Worm (Caenorhabditis elegans): ENCODE data around the gene grl-5.

Gene grl-5

ce11 chrV:4414613-4415071 is at the start of gene grl-5:
Gene grl-5 (minus strand): TSS chrV:4414663.
- no peak for TF ChIP-seq hmg-4 (GFP tag; optimal IDR thresholded peaks at IDR 0.05)
- no peak for TF ChIP-seq ama-1 (optimal IDR thresholded peaks at IDR 0.05)
- TF ChIP-seq tbx-37 (GFP tag; conservative IDR thresholded peaks at IDR 0.05): no peak
- TF ChIP-seq ceh-36 (tag; optimal IDR thresholded peaks at IDR 0.05): no peak
- TF ChIP-seq sea-1 (GFP tag; conservative IDR thresholded peaks at IDR 0.05): no peak
- no peak for TF ChIP-seq ceh-13 (GFP tag; optimal IDR thresholded peaks at IDR 0.05)
- no peak for TF ChIP-seq F13C5.2 (tag; optimal IDR thresholded peaks at IDR 0.05)
- no peak for TF ChIP-seq ets-7 (tag; optimal IDR thresholded peaks at IDR 0.05)
- no peak for TF ChIP-seq tra-4 (tag; optimal IDR thresholded peaks at IDR 0.05)
- no peak for TF ChIP-seq pes-1 (GFP tag; IDR thresholded peaks at IDR 0.05)

- no peak for TF ChIP-seq flt-1 (GFP tag; IDR thresholded peaks at IDR 0.05)
- no peak for TF ChIP-seq ets-7 (tag; optimal IDR thresholded peaks at IDR 0.05)
- no peak for TF ChIP-seq B0310.2 (tag; optimal IDR thresholded peaks at IDR 0.05)
- no peak for TF ChIP-seq hmg-4 (GFP tag; optimal IDR thresholded peaks at IDR 0.05)
- TF ChIP-seq scrt-1 (GFP tag; IDR thresholded peaks at IDR 0.05): no peak
- TF ChIP-seq ceh-36 (tag; optimal IDR thresholded peaks at IDR 0.05): no peak
- no peak for TF ChIP-seq tbx-37 (GFP tag; conservative IDR thresholded peaks at IDR 0.05)
- TF ChIP-seq hnd-1 (tag; optimal IDR thresholded peaks at IDR 0.05): no peak
- TF ChIP-seq tbx-11 (GFP tag; IDR thresholded peaks at IDR 0.05): no peak
- TF ChIP-seq pes-1 (GFP tag; IDR thresholded peaks at IDR 0.05): no peak
- no peak for TF ChIP-seq tra-4 (tag; optimal IDR thresholded peaks at IDR 0.05)
- no peak for TF ChIP-seq F13C5.2 (tag; optimal IDR thresholded peaks at IDR 0.05)
- TF ChIP-seq ceh-13 (GFP tag; optimal IDR thresholded peaks at IDR 0.05): no peak
- no peak for TF ChIP-seq hmbx-1 (tag; optimal IDR thresholded peaks at IDR 0.05)
- no peak for TF ChIP-seq sea-1 (GFP tag; conservative IDR thresholded peaks at IDR 0.05)
- no peak for TF ChIP-seq ama-1 (optimal IDR thresholded peaks at IDR 0.05)
- TF ChIP-seq aly-1 (tag; optimal IDR thresholded peaks at IDR 0.05): no peak
These were observed 40.2 kb upstream of the grl-5 start, which contains the start of gene gnrr-5 for ce11 chrV:4454634-4455033. Gene gnrr-5 (minus strand): TSS chrV:4454734.

- TF ChIP-seq flt-1 (GFP tag; IDR thresholded peaks at IDR 0.05) (no peak), F13C5.2 (tag; optimal IDR thresholded peaks at IDR 0.05) (peak; percentile 59), hmg-4 (GFP tag; optimal IDR thresholded peaks at IDR 0.05) (no peak)
These were observed 36.1 kb upstream of the grl-5 start, which contains the start of gene rft-2 for ce11 chrV:4450523-4451089. Gene rft-2 (minus strand): TSS chrV:4450563.

- TF ChIP-seq F13C5.2 (tag; optimal IDR thresholded peaks at IDR 0.05) (no peak), hmbx-1 (tag; optimal IDR thresholded peaks at IDR 0.05) (no peak), ceh-13 (GFP tag; optimal IDR thresholded peaks at IDR 0.05) (no peak), aly-1 (tag; optimal IDR thresholded peaks at IDR 0.05) (no peak)
These were observed 33.2 kb upstream of the grl-5 start for ce11 chrV:4447637-4448036.

- TF ChIP-seq pes-1 (GFP tag; IDR thresholded peaks at IDR 0.05) (no peak), scrt-1 (GFP tag; IDR thresholded peaks at IDR 0.05) (no peak), hmbx-1 (tag; optimal IDR thresholded peaks at IDR 0.05) (no peak), tbx-37 (GFP tag; conservative IDR thresholded peaks at IDR 0.05) (no peak), ceh-13 (GFP tag; optimal IDR thresholded peaks at IDR 0.05) (no peak), hnd-1 (tag; optimal IDR thresholded peaks at IDR 0.05) (no peak), aly-1 (tag; optimal IDR thresholded peaks at IDR 0.05) (no peak), sea-1 (GFP tag; conservative IDR thresholded peaks at IDR 0.05) (no peak), flt-1 (GFP tag; IDR thresholded peaks at IDR 0.05) (no peak), tbx-11 (GFP tag; IDR thresholded peaks at IDR 0.05) (no peak)
These were observed 28.4 kb upstream of the grl-5 start, which contains the start of gene rft-1 for ce11 chrV:4442749-4443381. Gene rft-1 (minus strand): TSS chrV:4443223.

- TF ChIP-seq ets-7 (tag; optimal IDR thresholded peaks at IDR 0.05) (no peak), tbx-11 (GFP tag; IDR thresholded peaks at IDR 0.05) (no peak)
These were observed 22.8 kb upstream of the grl-5 start for ce11 chrV:4437215-4437614.

- no peak for TF ChIP-seq hmg-4 (GFP tag; optimal IDR thresholded peaks at IDR 0.05)
- no peak for TF ChIP-seq flt-1 (GFP tag; IDR thresholded peaks at IDR 0.05)
These were observed 21.0 kb upstream of the grl-5 start, which contains the start of gene Y47D7A.13 for ce11 chrV:4435411-4435981. Gene Y47D7A.13 (minus strand): TSS chrV:4435927.

- no peak for TF ChIP-seq flt-1 (GFP tag; IDR thresholded peaks at IDR 0.05)
These were observed 18.3 kb upstream of the grl-5 start, which contains the start of gene Y47D7A.15 for ce11 chrV:4432783-4433237. Gene Y47D7A.15 (minus strand): TSS chrV:4433187.

ce11 chrV:4429576-4429975 is 15.1 kb upstream of the grl-5 start, which contains the start of gene Y47D7A.12:
Gene Y47D7A.12 (minus strand): TSS chrV:4429676.
- TF ChIP-seq ceh-13 (GFP tag; optimal IDR thresholded peaks at IDR 0.05): no peak
- no peak for TF ChIP-seq tbx-11 (GFP tag; IDR thresholded peaks at IDR 0.05)
- no peak for TF ChIP-seq ets-7 (tag; optimal IDR thresholded peaks at IDR 0.05)
- TF ChIP-seq ceh-36 (tag; optimal IDR thresholded peaks at IDR 0.05): no peak
- TF ChIP-seq pes-1 (GFP tag; IDR thresholded peaks at IDR 0.05): no peak
- no peak for TF ChIP-seq aly-1 (tag; optimal IDR thresholded peaks at IDR 0.05)
- no peak for TF ChIP-seq tbx-37 (GFP tag; conservative IDR thresholded peaks at IDR 0.05)

All from whole organism, early embryonic.